Fruit fly (Drosophila melanogaster) S2 (cell line): ENCODE results near the gene Vha36-3.
A peak's percentile ranks its signal among the peaks of the same experiment; 100 is the strongest.

Experiments
- CG8478 ChIP-seq: fragments of >200 bp; optimal IDR thresholded peaks from 2 replicates; lab custom pipeline; 2018
- CTCF ChIP-seq, 2 experiments: fragments of >200 bp; optimal IDR thresholded peaks; 2 replicates each; lab custom pipeline; 2018

DNA sequence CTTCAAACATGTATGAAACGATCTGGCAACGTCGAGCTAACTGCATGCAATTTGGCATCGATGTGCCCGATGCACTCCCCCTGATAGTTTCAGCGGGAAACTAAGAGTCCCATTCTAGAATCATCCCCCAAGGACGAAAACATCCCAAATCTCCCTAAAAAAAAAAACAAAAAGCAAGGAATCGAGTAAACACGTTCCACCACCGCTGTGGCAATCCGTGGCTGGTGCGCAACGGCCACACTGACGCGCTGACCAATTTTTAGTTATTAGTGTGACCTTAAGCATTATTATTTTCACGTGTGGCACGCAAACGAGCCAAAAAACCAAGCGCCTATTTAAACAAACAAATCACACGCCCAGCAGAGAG is 5.3 kb upstream of the Vha36-3 start, which contains the start of gene wds:
- TF ChIP-seq CTCF (optimal IDR thresholded peaks at IDR 0.05; lab: Kevin White, UChicago) (peak in 1 of 2 experiments; percentile 19), CG8478 (lab: Kevin White, UChicago) (no peak)
